In the genomic region with DNA sequence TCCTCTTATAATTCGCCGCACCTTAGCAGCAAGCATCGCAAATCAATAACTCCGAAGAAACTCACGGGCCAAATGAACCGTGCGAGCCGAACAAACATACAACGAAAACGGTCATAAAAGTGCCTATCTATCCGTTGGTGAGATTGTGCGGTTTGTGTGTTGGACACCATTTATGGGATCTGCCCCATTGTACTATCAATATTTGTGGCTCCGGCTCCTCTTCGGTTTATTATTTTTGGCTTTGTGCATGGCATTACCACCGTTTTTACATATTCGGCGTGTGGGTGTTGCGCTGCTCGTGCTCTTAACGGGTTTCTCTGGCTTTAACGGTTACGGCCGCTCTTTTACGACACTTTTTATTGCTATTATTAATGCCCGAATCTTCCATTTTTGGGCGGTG, we compare ENCODE assay signal across 1 fruit fly cellular context.
TF ChIP-seq lines count a peak whose summit lies in the region.

No protein-coding gene starts in this region.

TF ChIP-seq in whole organism, embryonic, 481 proteins besides CTCF, POLR2A, EP300 and RAD21 (continued from another document and continues in another):
- TF ChIP-seq zf30C (GFP tag; optimal IDR thresholded peaks at IDR 0.05; lab: Kevin White, UChicago) (no peak), danr (GFP tag; IDR thresholded peaks at IDR 0.05; lab: Robert Waterston, UW) (no peak), CG4404 (GFP tag; IDR thresholded peaks at IDR 0.05; lab: Robert Waterston, UW) (no peak), CG10654 (GFP tag; optimal IDR thresholded peaks at IDR 0.05; lab: Kevin White, UChicago) (no peak), CG2116 (GFP tag; optimal IDR thresholded peaks at IDR 0.05; lab: Kevin White, UChicago) (no peak), CG12219 (GFP tag; optimal IDR thresholded peaks at IDR 0.05; lab: Kevin White, UChicago) (no peak), chn (GFP tag; optimal IDR thresholded peaks at IDR 0.05; lab: Kevin White, UChicago) (no peak), ab (GFP tag; optimal IDR thresholded peaks at IDR 0.05; lab: Kevin White, UChicago) (no peak), Sox102F (GFP tag; optimal IDR thresholded peaks at IDR 0.05; lab: Kevin White, UChicago) (no peak), gt (GFP tag; IDR thresholded peaks at IDR 0.05; lab: Robert Waterston, UW) (no peak), CG30403 (GFP tag; optimal IDR thresholded peaks at IDR 0.05; lab: Kevin White, UChicago) (no peak), abd-A (tag; optimal IDR thresholded peaks at IDR 0.05; lab: Kevin White, UChicago) (peak; percentile 97), unc-4 (GFP tag; IDR thresholded peaks at IDR 0.05; lab: Robert Waterston, UW; ENCODE audit: partially characterized antibody) (no peak), usp (GFP tag; optimal IDR thresholded peaks at IDR 0.05; lab: Kevin White, UChicago) (no peak), sqz (GFP tag; optimal IDR thresholded peaks at IDR 0.05; lab: Kevin White, UChicago) (no peak), CG3838 (GFP tag; optimal IDR thresholded peaks at IDR 0.05; lab: Kevin White, UChicago) (no peak), br (optimal IDR thresholded peaks at IDR 0.05; lab: Kevin White, UChicago) (no peak), PHDP (tag; optimal IDR thresholded peaks at IDR 0.05; lab: Kevin White, UChicago) (peak; percentile 15), dpn (GFP tag; optimal IDR thresholded peaks at IDR 0.05; lab: Kevin White, UChicago) (no peak), BtbVII (GFP tag; optimal IDR thresholded peaks at IDR 0.05; lab: Kevin White, UChicago) (no peak), fru (optimal IDR thresholded peaks at IDR 0.05; lab: Kevin White, UChicago) (no peak), wor (GFP tag; IDR thresholded peaks at IDR 0.05; lab: Robert Waterston, UW) (no peak), Lim3 (GFP tag; IDR thresholded peaks at IDR 0.05; lab: Robert Waterston, UW) (no peak), hth (optimal IDR thresholded peaks at IDR 0.05; lab: Kevin White, UChicago) (no peak), CG17802 (tag; optimal IDR thresholded peaks at IDR 0.05; lab: Kevin White, UChicago) (no peak), E2f1 (GFP tag; IDR thresholded peaks at IDR 0.05; lab: Robert Waterston, UW) (no peak; the same call in 1 of the 2 replicates), CG12104 (GFP tag; optimal IDR thresholded peaks at IDR 0.05; lab: Kevin White, UChicago) (no peak), pzg (GFP tag; optimal IDR thresholded peaks at IDR 0.05; lab: Kevin White, UChicago) (no peak), sr (GFP tag; IDR thresholded peaks at IDR 0.05; lab: Robert Waterston, UW) (peak; percentile 65; the same call in 2 of the 3 replicates), CG8478 (optimal IDR thresholded peaks at IDR 0.05; lab: Kevin White, UChicago) (no peak), CG6854 (GFP tag; optimal IDR thresholded peaks at IDR 0.05; lab: Kevin White, UChicago) (no peak), CG1233 (GFP tag; optimal IDR thresholded peaks at IDR 0.05; lab: Kevin White, UChicago) (no peak), crol (GFP tag; IDR thresholded peaks at IDR 0.05; lab: Robert Waterston, UW) (no peak), unpg (GFP tag; optimal IDR thresholded peaks at IDR 0.05; lab: Kevin White, UChicago) (no peak), C15 (GFP tag; IDR thresholded peaks at IDR 0.05; lab: Robert Waterston, UW) (no peak), CG11247 (GFP tag; IDR thresholded peaks at IDR 0.05; lab: Robert Waterston, UW) (0 out of 2 replicates have a peak, but pooled peaks have one; percentile 22), jumu (GFP tag; optimal IDR thresholded peaks at IDR 0.05; lab: Kevin White, UChicago) (no peak), YL-1 (GFP tag; optimal IDR thresholded peaks at IDR 0.05; lab: Kevin White, UChicago) (no peak), sob (GFP tag; IDR thresholded peaks at IDR 0.05; lab: Robert Waterston, UW) (no peak), Mrtf (GFP tag; IDR thresholded peaks at IDR 0.05; lab: Robert Waterston, UW) (no peak), CG2199 (GFP tag; IDR thresholded peaks at IDR 0.05; lab: Robert Waterston, UW) (peak; percentile 91), mld (GFP tag; IDR thresholded peaks at IDR 0.05; lab: Robert Waterston, UW; ENCODE audit: partially characterized antibody) (no peak), CG4730 (GFP tag; IDR thresholded peaks at IDR 0.05; lab: Robert Waterston, UW) (no peak), Rx (GFP tag; IDR thresholded peaks at IDR 0.05; lab: Robert Waterston, UW) (no peak), CG15479 (GFP tag; optimal IDR thresholded peaks at IDR 0.05; lab: Kevin White, UChicago) (no peak), CG16863 (GFP tag; optimal IDR thresholded peaks at IDR 0.05; lab: Kevin White, UChicago) (no peak), sc (optimal IDR thresholded peaks at IDR 0.05; lab: Kevin White, UChicago) (no peak), sc (GFP tag; optimal IDR thresholded peaks at IDR 0.05; lab: Kevin White, UChicago) (no peak), CG11695 (GFP tag; IDR thresholded peaks at IDR 0.05; lab: Robert Waterston, UW) (0 out of 3 replicates have a peak, but pooled peaks have one; percentile 28), exex (tag; optimal IDR thresholded peaks at IDR 0.05; lab: Kevin White, UChicago) (peak; percentile 5), Nf-YC (tag; optimal IDR thresholded peaks at IDR 0.05; lab: Kevin White, UChicago) (no peak), tx (GFP tag; optimal IDR thresholded peaks at IDR 0.05; lab: Kevin White, UChicago) (no peak), Hr51 (GFP tag; optimal IDR thresholded peaks at IDR 0.05; lab: Kevin White, UChicago) (no peak), CG6272 (GFP tag; IDR thresholded peaks at IDR 0.05; lab: Robert Waterston, UW) (no peak), chinmo (GFP tag; IDR thresholded peaks at IDR 0.05; lab: Robert Waterston, UW; ENCODE audit: partially characterized antibody) (peak; percentile 86; the same call in 3 of the 4 replicates), CG7271 (tag; optimal IDR thresholded peaks at IDR 0.05; lab: Kevin White, UChicago) (no peak), TFAM (GFP tag; optimal IDR thresholded peaks at IDR 0.05; lab: Kevin White, UChicago) (no peak), stwl (tag; optimal IDR thresholded peaks at IDR 0.05; lab: Kevin White, UChicago) (no peak), Kr (GFP tag; optimal IDR thresholded peaks at IDR 0.05; lab: Kevin White, UChicago) (no peak), HLH54F (GFP tag; optimal IDR thresholded peaks at IDR 0.05; lab: Kevin White, UChicago) (no peak), Dek (tag; optimal IDR thresholded peaks at IDR 0.05; lab: Kevin White, UChicago) (no peak), knrl (GFP tag; IDR thresholded peaks at IDR 0.05; lab: Robert Waterston, UW; ENCODE audit: partially characterized antibody) (no peak), CG10979 (tag; optimal IDR thresholded peaks at IDR 0.05; lab: Kevin White, UChicago) (no peak), Myb (GFP tag; optimal IDR thresholded peaks at IDR 0.05; lab: Kevin White, UChicago) (no peak), CG4820 (GFP tag; optimal IDR thresholded peaks at IDR 0.05; lab: Kevin White, UChicago) (no peak), sima (GFP tag; optimal IDR thresholded peaks at IDR 0.05; lab: Kevin White, UChicago) (no peak), Lpt (GFP tag; optimal IDR thresholded peaks at IDR 0.05; lab: Kevin White, UChicago) (no peak), CG16815 (GFP tag; optimal IDR thresholded peaks at IDR 0.05; lab: Kevin White, UChicago) (no peak), Elba2 (GFP tag; optimal IDR thresholded peaks at IDR 0.05; lab: Kevin White, UChicago) (no peak), Deaf1 (tag; optimal IDR thresholded peaks at IDR 0.05; lab: Kevin White, UChicago) (peak; percentile 33), dimm (GFP tag; IDR thresholded peaks at IDR 0.05; lab: Robert Waterston, UW) (no peak), Asciz (GFP tag; optimal IDR thresholded peaks at IDR 0.05; lab: Kevin White, UChicago) (no peak), da (GFP tag; optimal IDR thresholded peaks at IDR 0.05; lab: Kevin White, UChicago) (no peak), oc (tag; optimal IDR thresholded peaks at IDR 0.05; lab: Kevin White, UChicago) (peak; percentile 91), Gsc (GFP tag; IDR thresholded peaks at IDR 0.05; lab: Robert Waterston, UW) (no peak), CG8388 (GFP tag; optimal IDR thresholded peaks at IDR 0.05; lab: Kevin White, UChicago) (no peak), cwo (GFP tag; optimal IDR thresholded peaks at IDR 0.05; lab: Kevin White, UChicago) (peak; percentile 39), Trl (optimal IDR thresholded peaks at IDR 0.05; lab: Kevin White, UChicago) (no peak), Trl (GFP tag; optimal IDR thresholded peaks at IDR 0.05; lab: Kevin White, UChicago) (no peak), CG16779 (GFP tag; IDR thresholded peaks at IDR 0.05; lab: Robert Waterston, UW) (no peak), CG6175 (GFP tag; IDR thresholded peaks at IDR 0.05; lab: Robert Waterston, UW) (peak; percentile 66; the same call in 1 of the 3 replicates), stc (GFP tag; IDR thresholded peaks at IDR 0.05; lab: Robert Waterston, UW) (no peak), CG6765 (GFP tag; optimal IDR thresholded peaks at IDR 0.05; lab: Kevin White, UChicago) (no peak), pros (GFP tag; optimal IDR thresholded peaks at IDR 0.05; lab: Kevin White, UChicago) (no peak), zen (tag; optimal IDR thresholded peaks at IDR 0.05; lab: Kevin White, UChicago) (peak; percentile 38), jigr1 (GFP tag; IDR thresholded peaks at IDR 0.05; lab: Robert Waterston, UW) (no peak), Meics (GFP tag; optimal IDR thresholded peaks at IDR 0.05; lab: Kevin White, UChicago) (peak; percentile 9), wdn (GFP tag; IDR thresholded peaks at IDR 0.05; lab: Robert Waterston, UW) (no peak), CG10321 (GFP tag; IDR thresholded peaks at IDR 0.05; lab: Robert Waterston, UW) (no peak), gsb (GFP tag; IDR thresholded peaks at IDR 0.05; lab: Robert Waterston, UW) (no peak), CG34422 (GFP tag; IDR thresholded peaks at IDR 0.05; lab: Robert Waterston, UW) (no peak), ro (GFP tag; IDR thresholded peaks at IDR 0.05; lab: Robert Waterston, UW) (no peak), slp2 (GFP tag; optimal IDR thresholded peaks at IDR 0.05; lab: Kevin White, UChicago) (no peak), GATAe (GFP tag; conservative IDR thresholded peaks at IDR 0.05; lab: Robert Waterston, UW) (no peak), NC2α (GFP tag; optimal IDR thresholded peaks at IDR 0.05; lab: Kevin White, UChicago) (no peak), CG17186 (GFP tag; optimal IDR thresholded peaks at IDR 0.05; lab: Kevin White, UChicago) (no peak), hb (GFP tag; IDR thresholded peaks at IDR 0.05; lab: Robert Waterston, UW; ENCODE audit: partially characterized antibody) (no peak), CG11723 (GFP tag; optimal IDR thresholded peaks at IDR 0.05; lab: Kevin White, UChicago) (no peak), hbn (GFP tag; IDR thresholded peaks at IDR 0.05; lab: Robert Waterston, UW; ENCODE audit: partially characterized antibody) (no peak), CG18599 (GFP tag; optimal IDR thresholded peaks at IDR 0.05; lab: Kevin White, UChicago) (no peak), luna (GFP tag; optimal IDR thresholded peaks at IDR 0.05; lab: Kevin White, UChicago) (no peak), so (GFP tag; IDR thresholded peaks at IDR 0.05; lab: Robert Waterston, UW) (no peak; the same call in 2 of the 3 replicates), CG8281 (tag; optimal IDR thresholded peaks at IDR 0.05; lab: Kevin White, UChicago) (peak; percentile 58), CG18262 (tag; optimal IDR thresholded peaks at IDR 0.05; lab: Kevin White, UChicago) (no peak), CG43689 (GFP tag; IDR thresholded peaks at IDR 0.05; lab: Robert Waterston, UW) (no peak), CoRest (tag; optimal IDR thresholded peaks at IDR 0.05; lab: Kevin White, UChicago) (no peak), CG1602 (GFP tag; optimal IDR thresholded peaks at IDR 0.05; lab: Kevin White, UChicago) (no peak), cad (GFP tag; optimal IDR thresholded peaks at IDR 0.05; lab: Kevin White, UChicago) (peak; percentile 41), dmrt11E (tag; optimal IDR thresholded peaks at IDR 0.05; lab: Kevin White, UChicago) (no peak), lilli (GFP tag; optimal IDR thresholded peaks at IDR 0.05; lab: Kevin White, UChicago) (no peak), kay (GFP tag; optimal IDR thresholded peaks at IDR 0.05; lab: Kevin White, UChicago) (no peak), MESR4 (GFP tag; optimal IDR thresholded peaks at IDR 0.05; lab: Kevin White, UChicago) (no peak), CG7372 (GFP tag; IDR thresholded peaks at IDR 0.05; lab: Robert Waterston, UW) (no peak), Chrac-16 (GFP tag; optimal IDR thresholded peaks at IDR 0.05; lab: Kevin White, UChicago) (no peak), HLH3B (GFP tag; IDR thresholded peaks at IDR 0.05; lab: Robert Waterston, UW) (no peak), cas (GFP tag; IDR thresholded peaks at IDR 0.05; lab: Robert Waterston, UW) (no peak), CG9932 (GFP tag; IDR thresholded peaks at IDR 0.05; lab: Robert Waterston, UW) (peak; percentile 17; the same call in 1 of the 2 replicates), yki (optimal IDR thresholded peaks at IDR 0.05; lab: Kevin White, UChicago) (no peak), Dp (GFP tag; optimal IDR thresholded peaks at IDR 0.05; lab: Kevin White, UChicago) (no peak), Max (GFP tag; optimal IDR thresholded peaks at IDR 0.05; lab: Kevin White, UChicago) (no peak), Awh (GFP tag; IDR thresholded peaks at IDR 0.05; lab: Robert Waterston, UW) (peak; percentile 41; the same call in 1 of the 2 replicates), Six4 (GFP tag; optimal IDR thresholded peaks at IDR 0.05; lab: Kevin White, UChicago) (peak; percentile 4), Ssrp (tag; optimal IDR thresholded peaks at IDR 0.05; lab: Kevin White, UChicago) (no peak), Hr78 (GFP tag; optimal IDR thresholded peaks at IDR 0.05; lab: Kevin White, UChicago) (peak in 1 of 2 experiments; percentile 45), z (GFP tag; IDR thresholded peaks at IDR 0.05; lab: Robert Waterston, UW) (no peak), kah (GFP tag; optimal IDR thresholded peaks at IDR 0.05; lab: Kevin White, UChicago) (no peak), gcm2 (GFP tag; optimal IDR thresholded peaks at IDR 0.05; lab: Kevin White, UChicago) (no peak), CG6254 (GFP tag; optimal IDR thresholded peaks at IDR 0.05; lab: Kevin White, UChicago) (no peak), CG9609 (GFP tag; optimal IDR thresholded peaks at IDR 0.05; lab: Kevin White, UChicago) (no peak), vnd (GFP tag; IDR thresholded peaks at IDR 0.05; lab: Robert Waterston, UW; ENCODE audit: partially characterized antibody) (no peak), CG13287 (GFP tag; IDR thresholded peaks at IDR 0.05; lab: Robert Waterston, UW; ENCODE audit: partially characterized antibody) (no peak), CG8359 (GFP tag; optimal IDR thresholded peaks at IDR 0.05; lab: Kevin White, UChicago; ENCODE audit: borderline replicate concordance) (no peak), sisA (GFP tag; IDR thresholded peaks at IDR 0.05; lab: Robert Waterston, UW) (no peak)
